Fruit fly (Drosophila melanogaster): ENCODE measurements around the gene CG12698.

- 0 out of 3 replicates have a peak, but pooled peaks have one; percentile 14 for TF ChIP-seq CG4496 (GFP tag; IDR thresholded peaks at IDR 0.05)
- no peak for TF ChIP-seq Snoo (tag; optimal IDR thresholded peaks at IDR 0.05)
- no peak for TF ChIP-seq Pif1A (GFP tag; optimal IDR thresholded peaks at IDR 0.05)
Observed at dm6 chrX:15983501-15983900, 22.4 kb upstream of the CG12698 start, which contains the start of gene Slc25A46a.
